Worm (Caenorhabditis elegans): ENCODE results near the gene F56D5.3.

- TF ChIP-seq ZK185.1 (tag; optimal IDR thresholded peaks at IDR 0.05; ENCODE audit: poor library complexity, severe bottlenecking) = no peak
- TF ChIP-seq hsf-1 (GFP tag; IDR thresholded peaks at IDR 0.05) = no peak
- TF ChIP-seq efl-1 (GFP tag; optimal IDR thresholded peaks at IDR 0.05) = no peak
Observed at ce11 chrIV:9408004-9408403, 10.6 kb downstream of the F56D5.3 start, which contains the start of gene F56D5.5.

Data from whole organism, young adult.